Worm (Caenorhabditis elegans) whole organism, L4/young adult: ENCODE data around the gene tat-3.

Experiments used
- dao-5 ChIP-seq: sonication (generic microtip); optimal IDR thresholded peaks from 2 replicates; lab custom pipeline; 2016; ENCODE audit warnings: missing genotype, missing genetic modification characterization, moderate library complexity, missing compliant biosample characterization
- him-1 ChIP-seq: sonication (generic microtip); optimal IDR thresholded peaks from 2 replicates; lab custom pipeline; 2016; ENCODE audit warnings: missing genotype, missing genetic modification reagents, missing genetic modification characterization, missing compliant biosample characterization

DNA sequence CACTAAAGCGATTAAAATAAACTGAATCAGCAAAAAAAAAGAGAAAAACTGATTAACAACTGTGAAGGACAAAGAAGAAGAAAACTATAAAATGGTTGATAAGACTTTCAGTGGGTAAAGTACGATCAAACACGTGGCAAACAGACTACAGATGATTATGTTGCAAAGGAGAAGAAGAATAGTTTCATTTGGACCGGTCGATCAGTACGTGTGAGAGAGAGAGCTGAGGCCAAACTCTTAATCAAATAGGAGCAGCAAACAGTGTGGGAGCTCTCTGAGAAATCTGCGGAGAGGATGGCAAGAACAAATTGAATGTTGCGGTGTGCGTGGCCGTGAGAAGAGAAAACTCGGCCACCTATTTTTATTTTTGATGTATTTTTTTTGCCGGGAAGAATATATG lies 11.4 kb downstream of the tat-3 start:
- no peak for TF ChIP-seq dao-5
- TF ChIP-seq him-1 (tag; lab: Kevin White, UChicago), result no peak
